Worm (Caenorhabditis elegans) whole organism, L1 larva: ENCODE results near the gene T05C12.9.

Experiments
- Y116A8C.19 ChIP-seq: sonication (generic microtip); optimal IDR thresholded peaks from 2 replicates; lab custom pipeline; 2016; ENCODE audit warnings: missing compliant biosample characterization, missing genetic modification characterization, borderline replicate concordance
- aly-2 ChIP-seq: fragments of 150-350 bp; optimal IDR thresholded peaks from 2 replicates; lab custom pipeline; 2014; ENCODE audit warnings: missing biosample characterization, missing genetic modification characterization
- blmp-1 ChIP-seq: fragments of 150-350 bp; optimal IDR thresholded peaks from 2 replicates; lab custom pipeline; 2014; ENCODE audit warnings: missing biosample characterization, missing genetic modification characterization
- elt-2 ChIP-seq: sonication (generic microtip); optimal IDR thresholded peaks from 2 replicates; lab custom pipeline; 2016; ENCODE audit warnings: missing genetic modification characterization, mild to moderate bottlenecking, inconsistent platforms, missing compliant biosample characterization, missing genetic modification reagents
- elt-3 ChIP-seq, 6 experiments: fragments of 150-350 bp in 1 of 6; sonication (generic microtip); optimal IDR thresholded peaks; 2 replicates each; lab custom pipeline; 2017 to 2018; ENCODE audit warnings: missing biosample characterization in 6 of 6, missing genetic modification characterization in 6 of 6, inconsistent platforms in 1 of 6
- lsy-2 ChIP-seq, 2 experiments: fragments of 150-350 bp; optimal IDR thresholded peaks; 2 replicates each; lab custom pipeline; 2014; ENCODE audit warnings: missing biosample characterization in 2 of 2, missing genetic modification characterization in 2 of 2
- nhr-11 ChIP-seq: fragments of 150-350 bp; optimal IDR thresholded peaks from 2 replicates; lab custom pipeline; 2014; ENCODE audit warnings: missing biosample characterization, missing genetic modification characterization
- snpc-4 ChIP-seq: fragments of 150-350 bp; optimal IDR thresholded peaks from 2 replicates; lab custom pipeline; 2014; ENCODE audit warnings: missing biosample characterization, missing genetic modification characterization
- sox-4 ChIP-seq: sonication (generic microtip); optimal IDR thresholded peaks from 2 replicates; lab custom pipeline; 2016; ENCODE audit warnings: missing genetic modification characterization, missing compliant biosample characterization
- unc-130 ChIP-seq: fragments of 150-350 bp; optimal IDR thresholded peaks from 2 replicates; lab custom pipeline; 2017; ENCODE audit warnings: missing biosample characterization, missing genetic modification characterization, inconsistent platforms
- unc-62 ChIP-seq: fragments of 150-350 bp; optimal IDR thresholded peaks from 2 replicates; lab custom pipeline; 2014; ENCODE audit warnings: missing biosample characterization, missing genetic modification reagents, missing genetic modification characterization
- unc-86 ChIP-seq: sonication (generic microtip); optimal IDR thresholded peaks from 2 replicates; lab custom pipeline; 2016; ENCODE audit warnings: missing genetic modification characterization, missing compliant biosample characterization

- no peak for TF ChIP-seq unc-62
- no peak for TF ChIP-seq elt-2 (tag; lab: Kevin White, UChicago)
- peak in 1 of 6 experiments; percentile 14 for TF ChIP-seq elt-3 (tag; optimal IDR thresholded peaks at IDR 0.05; lab: Kevin White, UChicago)
- TF ChIP-seq Y116A8C.19 (tag; lab: Kevin White, UChicago), result no peak
- no peak for TF ChIP-seq unc-86
- TF ChIP-seq unc-130, result no peak
- TF ChIP-seq aly-2 (tag; lab: Kevin White, UChicago), result no peak
- TF ChIP-seq sox-4 (tag; lab: Kevin White, UChicago), result no peak
- no peak for TF ChIP-seq lsy-2 (tag; optimal IDR thresholded peaks at IDR 0.05; lab: Kevin White, UChicago)
- no peak for TF ChIP-seq snpc-4 (tag; lab: Kevin White, UChicago)
- no peak for TF ChIP-seq nhr-11
- TF ChIP-seq blmp-1, result peak; percentile 78
Measured at ce11 chrII:8223945-8224344, 30.9 kb upstream of the T05C12.9 start.
